Worm (Caenorhabditis elegans) whole organism, young adult: ENCODE results near the gene peb-1.

Experiments
- F10E7.11 ChIP-seq: sonication (generic microtip); optimal IDR thresholded peaks from 2 replicates; lab custom pipeline; 2017; ENCODE audit warnings: mild to moderate bottlenecking, missing genetic modification characterization, moderate library complexity, missing compliant biosample characterization
- ceh-58 ChIP-seq: fragments of 200-800 bp; sonication (Bioruptor generic); IDR thresholded peaks from 2 replicates; pipeline ENCODE4 v1.3.6; 2022; ENCODE audit warnings: missing genetic modification characterization, missing compliant biosample characterization
- fkh-3 ChIP-seq: sonication (generic microtip); optimal IDR thresholded peaks from 2 replicates; lab custom pipeline; 2016; ENCODE audit warnings: mild to moderate bottlenecking, missing genetic modification characterization, missing compliant biosample characterization
- him-1 ChIP-seq: sonication (generic microtip); optimal IDR thresholded peaks from 2 replicates; lab custom pipeline; 2016; ENCODE audit warnings: missing genotype, missing genetic modification reagents, missing genetic modification characterization, missing compliant biosample characterization
- let-526 ChIP-seq: fragments of 200-800 bp; sonication (Bioruptor generic); IDR thresholded peaks from 2 replicates; pipeline ENCODE4 v1.3.6; 2022; ENCODE audit warnings: missing genetic modification reagents, missing genetic modification characterization, missing compliant biosample characterization
- lsy-27 ChIP-seq: sonication (generic microtip); optimal IDR thresholded peaks from 2 replicates; lab custom pipeline; 2017; ENCODE audit warnings: missing genetic modification characterization, mild to moderate bottlenecking, missing compliant biosample characterization, antibody characterized with exemption, missing genotype, borderline replicate concordance; ENCODE audit not compliant: insufficient read depth
- madf-10 ChIP-seq: sonication (generic microtip); optimal IDR thresholded peaks from 2 replicates; lab custom pipeline; 2016; ENCODE audit warnings: mild to moderate bottlenecking, missing genetic modification characterization, missing compliant biosample characterization
- mcd-1 ChIP-seq: fragments of 200-800 bp; sonication (Bioruptor generic); IDR thresholded peaks from 2 replicates; pipeline ENCODE4 v1.3.6; 2022; ENCODE audit warnings: missing genetic modification reagents, missing genetic modification characterization, missing compliant biosample characterization
- nfya-1 ChIP-seq: sonication (generic microtip); optimal IDR thresholded peaks from 2 replicates; lab custom pipeline; 2017; ENCODE audit warnings: antibody characterized with exemption, missing compliant biosample characterization, missing genetic modification characterization, borderline replicate concordance; ENCODE audit not compliant: insufficient read depth
- pha-4 ChIP-seq: fragments of 150-350 bp; sonication (generic microtip); optimal IDR thresholded peaks from 2 replicates; lab custom pipeline; 2014; ENCODE audit warnings: missing biosample characterization, missing genetic modification reagents, missing genetic modification characterization
- rcor-1 ChIP-seq: fragments of 200-800 bp; sonication (Bioruptor generic); IDR thresholded peaks from 2 replicates; pipeline ENCODE4 v1.3.6; 2022; ENCODE audit warnings: missing genetic modification reagents, missing genetic modification characterization, missing compliant biosample characterization
- somi-1 ChIP-seq: fragments of 200-800 bp; sonication (Bioruptor generic); optimal IDR thresholded peaks from 2 replicates; lab custom pipeline; 2018; ENCODE audit warnings: mild to moderate bottlenecking, missing genetic modification characterization, missing compliant biosample characterization

ce11 chrX:2266777-2267176 lies 55.9 kb downstream of the peb-1 start:
- TF ChIP-seq rcor-1 (GFP tag; lab: Robert Waterston, UW) (no peak), madf-10 (tag; lab: Kevin White, UChicago) (no peak), ceh-58 (GFP tag; lab: Robert Waterston, UW) (no peak), fkh-3 (tag; lab: Kevin White, UChicago) (no peak), lsy-27 (tag; lab: Kevin White, UChicago) (no peak), nfya-1 (tag; lab: Kevin White, UChicago) (no peak), pha-4 (no peak), mcd-1 (GFP tag; lab: Robert Waterston, UW) (no peak), him-1 (tag; lab: Kevin White, UChicago) (no peak), F10E7.11 (tag; lab: Kevin White, UChicago) (no peak), let-526 (GFP tag; lab: Robert Waterston, UW) (no peak), somi-1 (GFP tag; lab: Kevin White, UChicago) (no peak)
